Worm (Caenorhabditis elegans) whole organism, late embryonic: ENCODE results near the gene mca-1.

Experiments used
- Y22D7AL.16 ChIP-seq: sonication (generic microtip); optimal IDR thresholded peaks from 2 replicates; lab custom pipeline; 2016; ENCODE audit warnings: missing genetic modification characterization, missing compliant biosample characterization
- hlh-13 ChIP-seq: fragments of 200-800 bp; sonication (Bioruptor generic); optimal IDR thresholded peaks from 2 replicates; lab custom pipeline; 2018; ENCODE audit warnings: mild to moderate bottlenecking, missing genetic modification characterization, missing compliant biosample characterization
- nfya-1 ChIP-seq: sonication (generic microtip); optimal IDR thresholded peaks from 2 replicates; lab custom pipeline; 2017; ENCODE audit warnings: missing genetic modification characterization, mild to moderate bottlenecking, missing compliant biosample characterization, antibody characterized with exemption, moderate library complexity
- sox-2 ChIP-seq: fragments of 200-800 bp; sonication (Bioruptor generic); IDR thresholded peaks from 2 replicates; pipeline ENCODE4 v1.3.6; 2022; ENCODE audit warnings: missing genetic modification reagents, missing genetic modification characterization, missing compliant biosample characterization

ce11 chrIV:9618836-9619235, 15.9 kb downstream of the mca-1 start:
- TF ChIP-seq hlh-13 (no peak), Y22D7AL.16 (no peak), nfya-1 (tag; lab: Kevin White, UChicago) (no peak), sox-2 (GFP tag; lab: Robert Waterston, UW) (no peak)
